Worm (Caenorhabditis elegans): ENCODE data around the gene C06A12.8.
A peak's percentile ranks its signal among the peaks of the same experiment; 100 is the strongest.

C06A12.8 gene

DNA sequence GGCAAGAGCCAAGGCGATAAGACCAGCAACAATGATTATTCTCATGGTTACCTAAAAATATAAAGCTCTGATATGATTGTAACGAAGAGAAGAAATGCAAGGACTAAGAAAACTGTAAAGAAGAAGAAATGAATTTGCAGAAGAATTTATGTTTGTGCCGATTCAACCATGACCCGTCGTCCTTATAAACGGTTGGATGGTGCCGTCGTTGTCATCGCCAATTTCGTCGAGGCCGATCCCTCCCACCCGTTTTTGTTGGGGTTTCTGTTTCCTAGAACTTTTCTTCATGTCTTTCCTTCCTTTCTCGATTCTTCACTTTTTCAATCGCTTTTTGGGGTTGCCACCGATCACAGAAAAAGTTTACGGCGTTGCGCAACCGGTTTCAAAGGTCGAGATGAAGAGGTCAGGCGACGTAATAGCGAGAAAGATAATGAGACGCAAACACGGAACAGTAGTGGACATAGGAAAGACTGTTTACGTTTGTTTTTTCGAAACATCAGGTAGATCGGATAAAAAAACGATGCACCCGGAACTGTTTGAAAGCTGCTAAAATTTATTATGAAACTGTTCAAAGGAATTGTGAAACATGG, 34.8 kb downstream of the C06A12.8 start, which contains the start of gene epic-1:
TSS of gene epic-1 (minus strand) at position 51 of the 590 bp plus-strand sequence.
- TF ChIP-seq R02D3.7 (tag; optimal IDR thresholded peaks at IDR 0.05) (no peak), egl-27 (tag; optimal IDR thresholded peaks at IDR 0.05) (peak; percentile 4), snpc-4 (tag; optimal IDR thresholded peaks at IDR 0.05) (no peak), nhr-28 (tag; optimal IDR thresholded peaks at IDR 0.05) (no peak), nhr-25 (tag; optimal IDR thresholded peaks at IDR 0.05) (peak; percentile 81), elt-3 (tag; optimal IDR thresholded peaks at IDR 0.05) (no peak), nhr-23 (tag; optimal IDR thresholded peaks at IDR 0.05) (peak; percentile 87)

- TF ChIP-seq nhr-23 (tag; optimal IDR thresholded peaks at IDR 0.05) = peak; percentile 3
- TF ChIP-seq elt-1 (tag; optimal IDR thresholded peaks at IDR 0.05) = no peak
- no peak for TF ChIP-seq egl-27 (tag; optimal IDR thresholded peaks at IDR 0.05)
- no peak for TF ChIP-seq nhr-11 (tag; optimal IDR thresholded peaks at IDR 0.05)
- TF ChIP-seq nhr-25 (tag; optimal IDR thresholded peaks at IDR 0.05) = peak; percentile 49
- TF ChIP-seq lin-15B (tag; optimal IDR thresholded peaks at IDR 0.05) = no peak
Measured at ce11 chrIV:17473034-17473433, 35.9 kb downstream of the C06A12.8 start, which contains the start of gene gba-3. Gene gba-3 (plus strand): TSS chrIV:17473334.

DNA sequence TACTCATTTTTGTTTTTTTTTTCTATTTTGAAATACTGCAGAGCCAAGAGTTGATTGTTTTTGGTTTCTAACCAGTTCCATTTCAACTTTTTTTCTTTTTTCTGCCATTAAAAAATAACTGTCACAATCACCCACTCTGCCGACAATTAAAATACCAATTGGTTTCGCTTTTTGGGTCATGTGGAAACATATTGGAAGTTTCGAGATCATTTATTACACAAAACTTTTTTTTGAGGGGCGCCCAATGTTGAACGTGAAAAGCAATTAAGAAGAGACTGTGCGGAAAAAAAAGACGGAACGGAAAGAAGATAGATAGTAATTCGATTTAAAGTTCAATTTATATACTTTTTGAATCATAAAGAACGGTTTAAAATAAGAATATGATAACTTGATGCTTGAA, 36.9 kb downstream of the C06A12.8 start:
- no peak for TF ChIP-seq nhr-76 (tag; optimal IDR thresholded peaks at IDR 0.05)
- TF ChIP-seq ceh-28 (tag; optimal IDR thresholded peaks at IDR 0.05) = no peak
- no peak for TF ChIP-seq mml-1 (tag; optimal IDR thresholded peaks at IDR 0.05)
- TF ChIP-seq aly-2 (tag; optimal IDR thresholded peaks at IDR 0.05) = no peak
- TF ChIP-seq unc-39 (tag; optimal IDR thresholded peaks at IDR 0.05) = no peak
- peak; percentile 22 for TF ChIP-seq nhr-23 (tag; optimal IDR thresholded peaks at IDR 0.05)

DNA sequence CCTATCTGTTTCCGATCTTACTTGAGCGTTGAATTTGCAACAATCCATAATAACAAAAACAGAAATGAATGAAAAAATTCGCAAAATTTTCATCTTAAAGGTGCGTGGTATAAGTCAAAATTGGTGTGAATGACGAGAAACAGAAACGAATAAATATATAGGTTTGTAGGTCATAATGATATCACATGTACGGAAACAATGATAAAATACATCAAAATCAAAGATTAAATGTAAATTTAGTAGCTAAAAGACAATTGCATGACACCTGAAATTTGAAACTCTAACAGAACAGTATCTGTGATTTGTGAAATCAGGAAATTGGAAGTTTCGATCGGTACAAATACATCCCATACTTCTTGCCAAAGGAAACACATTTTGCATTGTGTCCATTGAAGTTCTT, 38.1 kb downstream of the C06A12.8 start, which contains the start of gene F11E6.9:
TSS of gene F11E6.9 (minus strand) at position 101 of the 400 bp plus-strand sequence.
- TF ChIP-seq nhr-76 (tag; optimal IDR thresholded peaks at IDR 0.05) = no peak
- peak; percentile 9 for TF ChIP-seq nhr-23 (tag; optimal IDR thresholded peaks at IDR 0.05)
- no peak for TF ChIP-seq elt-1 (tag; optimal IDR thresholded peaks at IDR 0.05)
- TF ChIP-seq unc-62 (GFP tag; optimal IDR thresholded peaks at IDR 0.05) = no peak
- no peak for TF ChIP-seq ceh-16 (tag; optimal IDR thresholded peaks at IDR 0.05)
- no peak for TF ChIP-seq hmg-11 (tag; optimal IDR thresholded peaks at IDR 0.05)

- TF ChIP-seq ama-1 (optimal IDR thresholded peaks at IDR 0.05) = no peak
- no peak for TF ChIP-seq lin-39 (tag; optimal IDR thresholded peaks at IDR 0.05)
- no peak for TF ChIP-seq lsy-12 (tag; optimal IDR thresholded peaks at IDR 0.05)
- no peak for TF ChIP-seq aly-2 (tag; optimal IDR thresholded peaks at IDR 0.05)
- no peak for TF ChIP-seq ztf-11 (tag; optimal IDR thresholded peaks at IDR 0.05)
- TF ChIP-seq ceh-28 (tag; optimal IDR thresholded peaks at IDR 0.05) = no peak
- no peak for TF ChIP-seq nfya-1 (tag; optimal IDR thresholded peaks at IDR 0.05; ENCODE audit: insufficient read depth)
- TF ChIP-seq egl-27 (tag; optimal IDR thresholded peaks at IDR 0.05) = no peak
- TF ChIP-seq eor-1 (tag; optimal IDR thresholded peaks at IDR 0.05) = no peak
- TF ChIP-seq sea-2 (GFP tag; optimal IDR thresholded peaks at IDR 0.05) = no peak
- no peak for TF ChIP-seq snpc-4 (tag; optimal IDR thresholded peaks at IDR 0.05)
- TF ChIP-seq ceh-9 (tag; optimal IDR thresholded peaks at IDR 0.05) = no peak
- TF ChIP-seq daf-12 (tag; optimal IDR thresholded peaks at IDR 0.05) = no peak
Measured at ce11 chrIV:17475743-17476142, 38.6 kb downstream of the C06A12.8 start, which contains the start of gene grl-24. Gene grl-24 (minus strand): TSS chrIV:17475843.

DNA sequence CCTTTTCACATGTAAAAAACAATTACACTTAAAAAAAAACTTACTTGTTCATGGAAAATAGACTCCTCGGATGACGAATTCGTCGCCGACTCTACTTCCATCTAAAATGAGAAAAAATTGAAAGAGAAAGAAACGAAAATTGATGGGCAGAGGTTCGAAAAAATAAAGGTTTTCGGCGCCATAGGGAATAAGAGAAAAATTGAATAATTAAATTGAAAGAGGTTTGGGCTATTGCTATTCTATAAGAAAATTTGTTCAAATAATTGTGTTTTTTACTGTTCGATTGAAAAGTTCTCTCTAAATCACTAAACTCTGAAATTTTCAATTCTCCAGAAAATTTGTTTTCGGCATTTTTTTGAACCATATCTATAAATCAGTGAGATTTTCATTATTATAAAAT, 46.1 kb downstream of the C06A12.8 start, which contains the start of gene rabr-2:
TSS of gene rabr-2 (minus strand) at position 101 of the 400 bp plus-strand sequence.
- no peak for TF ChIP-seq ztf-4 (tag; optimal IDR thresholded peaks at IDR 0.05)
- TF ChIP-seq snpc-4 (tag; optimal IDR thresholded peaks at IDR 0.05) = no peak
- TF ChIP-seq elt-1 (tag; optimal IDR thresholded peaks at IDR 0.05) = no peak
- TF ChIP-seq elt-3 (tag; optimal IDR thresholded peaks at IDR 0.05) = no peak
- no peak for TF ChIP-seq jun-1 (tag; optimal IDR thresholded peaks at IDR 0.05)
- no peak for TF ChIP-seq ceh-16 (tag; optimal IDR thresholded peaks at IDR 0.05)
- TF ChIP-seq skn-1 (tag; optimal IDR thresholded peaks at IDR 0.05) = no peak
- TF ChIP-seq tbx-2 (tag; optimal IDR thresholded peaks at IDR 0.05) = no peak

All from whole organism, L3 larva.